Fruit fly (Drosophila melanogaster) whole organism, embryonic: ENCODE results near the gene Spx.

Experiments used
- BEAF-32 ChIP-seq: fragments of 200-800 bp; sonication (Bioruptor generic); optimal IDR thresholded peaks from 3 replicates; lab custom pipeline; 2017; ENCODE audit warnings: missing biosample characterization, missing genetic modification characterization, mild to moderate bottlenecking, moderate library complexity, missing genetic modification reagents
- CG10565 ChIP-seq: fragments of 200-800 bp; sonication (Bioruptor generic); optimal IDR thresholded peaks from 3 replicates; lab custom pipeline; 2016; ENCODE audit warnings: missing biosample characterization, mild to moderate bottlenecking, missing genetic modification characterization
- CG11695 ChIP-seq: fragments of 200-800 bp; sonication (Bioruptor generic); IDR thresholded peaks from 3 replicates; pipeline ENCODE4 v1.3.6; 2022; ENCODE audit warnings: missing biosample characterization, missing genetic modification characterization
- CG12071 ChIP-seq: fragments of 200-800 bp; sonication (Bioruptor generic); optimal IDR thresholded peaks from 3 replicates; lab custom pipeline; 2018; ENCODE audit warnings: missing biosample characterization, mild to moderate bottlenecking, missing genetic modification characterization
- CG13424 ChIP-seq: fragments of 200-800 bp; sonication (Bioruptor generic); optimal IDR thresholded peaks from 2 replicates; lab custom pipeline; 2019; ENCODE audit warnings: missing biosample characterization, mild to moderate bottlenecking, missing genetic modification characterization, moderate library complexity
- CG15011 ChIP-seq: fragments of 200-800 bp; sonication (Bioruptor generic); optimal IDR thresholded peaks from 3 replicates; lab custom pipeline; 2018; ENCODE audit warnings: missing biosample characterization, mild to moderate bottlenecking, missing genetic modification characterization
- CG15269 ChIP-seq: fragments of 200-800 bp; sonication (Bioruptor generic); optimal IDR thresholded peaks from 2 replicates; lab custom pipeline; 2018; ENCODE audit warnings: missing biosample characterization, mild to moderate bottlenecking, missing genetic modification characterization, moderate library complexity
- CG15514 ChIP-seq: fragments of 200-800 bp; sonication (Bioruptor generic); optimal IDR thresholded peaks from 3 replicates; lab custom pipeline; 2017; ENCODE audit warnings: missing biosample characterization, missing genetic modification characterization, mild to moderate bottlenecking, moderate library complexity, missing genetic modification reagents
- CG17385 ChIP-seq: fragments of 200-800 bp; sonication (Bioruptor generic); optimal IDR thresholded peaks from 3 replicates; lab custom pipeline; 2018; ENCODE audit warnings: missing biosample characterization, mild to moderate bottlenecking, missing genetic modification characterization
- CG17612 ChIP-seq: fragments of 200-800 bp; sonication (Bioruptor generic); IDR thresholded peaks from 2 replicates; pipeline ENCODE4 v1.3.6; 2022; ENCODE audit warnings: missing biosample characterization, missing genetic modification characterization
- CG1792 ChIP-seq: fragments of 200-800 bp; sonication (Bioruptor generic); optimal IDR thresholded peaks from 2 replicates; lab custom pipeline; 2016; ENCODE audit warnings: missing biosample characterization, missing genetic modification characterization
- CG6272 ChIP-seq: fragments of 200-800 bp; sonication (Bioruptor generic); IDR thresholded peaks from 2 replicates; pipeline ENCODE4 v1.3.6; 2022; ENCODE audit warnings: missing biosample characterization, missing genetic modification characterization
- CG7839 ChIP-seq: fragments of 200-800 bp; sonication (Bioruptor generic); optimal IDR thresholded peaks from 3 replicates; lab custom pipeline; 2018; ENCODE audit warnings: missing biosample characterization, mild to moderate bottlenecking, missing genetic modification characterization, moderate library complexity
- CG8359 ChIP-seq: fragments of 200-800 bp; sonication (Bioruptor generic); optimal IDR thresholded peaks from 2 replicates; lab custom pipeline; 2017; ENCODE audit warnings: missing biosample characterization, mild to moderate bottlenecking, missing genetic modification characterization, borderline replicate concordance
- CG9797 ChIP-seq: fragments of 200-800 bp; sonication (Bioruptor generic); optimal IDR thresholded peaks from 3 replicates; lab custom pipeline; 2018; ENCODE audit warnings: missing biosample characterization, mild to moderate bottlenecking, missing genetic modification characterization
- Chrac-16 ChIP-seq: fragments of 200-800 bp; sonication (Bioruptor generic); optimal IDR thresholded peaks from 3 replicates; lab custom pipeline; 2016; ENCODE audit warnings: missing biosample characterization, missing genetic modification characterization
- CoRest ChIP-seq: fragments of 200-800 bp; sonication (Bioruptor generic); optimal IDR thresholded peaks from 3 replicates; lab custom pipeline; 2018; ENCODE audit warnings: missing biosample characterization, mild to moderate bottlenecking, missing genetic modification characterization, moderate library complexity
- D19A ChIP-seq: fragments of 200-800 bp; optimal IDR thresholded peaks from 3 replicates; lab custom pipeline; 2019; ENCODE audit warnings: missing biosample characterization, mild to moderate bottlenecking, missing genetic modification characterization, moderate library complexity
- Doc2 ChIP-seq: fragments of 200-800 bp; sonication (Bioruptor generic); IDR thresholded peaks from 2 replicates; pipeline ENCODE4 v1.3.6; 2022; ENCODE audit warnings: missing biosample characterization, missing genetic modification characterization
- Drgx ChIP-seq: fragments of 200-800 bp; sonication (Bioruptor generic); IDR thresholded peaks from 2 replicates; pipeline ENCODE4 v1.3.6; 2022; ENCODE audit warnings: missing biosample characterization, missing genetic modification characterization
- ERR ChIP-seq: fragments of 200-800 bp; sonication (Bioruptor generic); optimal IDR thresholded peaks from 2 replicates; lab custom pipeline; 2016; ENCODE audit warnings: missing biosample characterization, missing genetic modification characterization
- Eip74EF ChIP-seq, 2 experiments: fragments of 200-800 bp in 1 of 2; fragments of >200 bp in 1 of 2; sonication (Bioruptor generic) in 1 of 2; optimal IDR thresholded peaks; 2 replicates each; lab custom pipeline; 2017 to 2019; ENCODE audit warnings: missing biosample characterization in 2 of 2, missing genetic modification characterization in 2 of 2, mild to moderate bottlenecking in 1 of 2, moderate library complexity in 1 of 2
- Fer1 ChIP-seq: fragments of 200-800 bp; sonication (Bioruptor generic); optimal IDR thresholded peaks from 2 replicates; lab custom pipeline; 2017; ENCODE audit warnings: missing biosample characterization, mild to moderate bottlenecking, missing genetic modification characterization
- H2.0 ChIP-seq: fragments of 200-800 bp; sonication (Bioruptor generic); IDR thresholded peaks from 2 replicates; pipeline ENCODE4 v1.3.6; 2022; ENCODE audit warnings: missing biosample characterization, missing genetic modification characterization
- HLH4C ChIP-seq: fragments of 200-800 bp; sonication (Bioruptor generic); IDR thresholded peaks from 3 replicates; pipeline ENCODE4 v1.3.6; 2022; ENCODE audit warnings: missing biosample characterization, missing genetic modification characterization; ENCODE audit not compliant: partially characterized antibody
- HLH54F ChIP-seq: fragments of 200-800 bp; sonication (Bioruptor generic); optimal IDR thresholded peaks from 3 replicates; lab custom pipeline; 2016; ENCODE audit warnings: missing biosample characterization, missing genetic modification characterization
- Hand ChIP-seq: fragments of 200-800 bp; sonication (Bioruptor generic); optimal IDR thresholded peaks from 2 replicates; lab custom pipeline; 2017; ENCODE audit warnings: mild to moderate bottlenecking, missing biosample characterization, missing genetic modification reagents, missing genetic modification characterization
- Hmx ChIP-seq: fragments of 200-800 bp; sonication (Bioruptor generic); optimal IDR thresholded peaks from 2 replicates; lab custom pipeline; 2016; ENCODE audit warnings: missing biosample characterization, missing genetic modification characterization
- Kr ChIP-seq: fragments of 200-800 bp; sonication (Bioruptor generic); optimal IDR thresholded peaks from 2 replicates; lab custom pipeline; 2017; ENCODE audit warnings: missing biosample characterization, mild to moderate bottlenecking, missing genetic modification characterization
- Lim3 ChIP-seq: fragments of 200-800 bp; sonication (Bioruptor generic); IDR thresholded peaks from 2 replicates; pipeline ENCODE4 v1.3.6; 2022; ENCODE audit warnings: missing biosample characterization, missing genetic modification characterization
- Med ChIP-seq: fragments of 200-800 bp; sonication (Bioruptor generic); peaks from one replicate; lab custom pipeline; 2016; ENCODE audit warnings: missing biosample characterization, missing genetic modification characterization, mild to moderate bottlenecking, inconsistent platforms, moderate library complexity
- Tbp ChIP-seq: fragments of >200 bp; optimal IDR thresholded peaks from 2 replicates; lab custom pipeline; 2018; ENCODE audit warnings: missing biosample characterization, missing genetic modification characterization
- ara ChIP-seq: fragments of 200-800 bp; sonication (Bioruptor generic); IDR thresholded peaks from 2 replicates; pipeline ENCODE4 v1.3.6; 2022; ENCODE audit warnings: missing biosample characterization, missing genetic modification characterization
- bowl ChIP-seq: fragments of 200-800 bp; sonication (Bioruptor generic); IDR thresholded peaks from 2 replicates; pipeline ENCODE4 v1.3.6; 2022; ENCODE audit warnings: missing biosample characterization, missing genetic modification characterization
- cad ChIP-seq: fragments of >200 bp; optimal IDR thresholded peaks from 2 replicates; lab custom pipeline; 2017; ENCODE audit warnings: missing biosample characterization, missing genetic modification characterization
- chm ChIP-seq: fragments of 200-800 bp; sonication (Bioruptor generic); IDR thresholded peaks from 2 replicates; pipeline ENCODE4 v1.3.6; 2022; ENCODE audit warnings: missing biosample characterization, missing genetic modification characterization
- dm ChIP-seq: fragments of 200-800 bp; sonication (Bioruptor generic); optimal IDR thresholded peaks from 3 replicates; lab custom pipeline; 2016; ENCODE audit warnings: missing biosample characterization, missing genetic modification characterization
- fd64A ChIP-seq: fragments of 200-800 bp; sonication (Bioruptor generic); optimal IDR thresholded peaks from 3 replicates; lab custom pipeline; 2018; ENCODE audit warnings: missing biosample characterization, mild to moderate bottlenecking, missing genetic modification characterization
- gcm2 ChIP-seq: fragments of 200-800 bp; sonication (Bioruptor generic); optimal IDR thresholded peaks from 2 replicates; lab custom pipeline; 2016; ENCODE audit warnings: missing biosample characterization, missing genetic modification characterization
- her ChIP-seq: fragments of 200-800 bp; sonication (Bioruptor generic); optimal IDR thresholded peaks from 2 replicates; lab custom pipeline; 2016; ENCODE audit warnings: missing biosample characterization, missing genetic modification characterization
- klu ChIP-seq: fragments of 200-800 bp; sonication (Bioruptor generic); IDR thresholded peaks from 2 replicates; pipeline ENCODE4 v1.3.6; 2022; ENCODE audit warnings: missing biosample characterization, missing genetic modification characterization
- maf-S ChIP-seq: fragments of 200-800 bp; sonication (Bioruptor generic); optimal IDR thresholded peaks from 2 replicates; lab custom pipeline; 2016; ENCODE audit warnings: missing biosample characterization, missing genetic modification characterization
- p53 ChIP-seq: fragments of 200-800 bp; sonication (Bioruptor generic); optimal IDR thresholded peaks from 2 replicates; lab custom pipeline; 2016; ENCODE audit warnings: missing biosample characterization, missing genetic modification characterization
- prd ChIP-seq, 3 experiments: fragments of >200 bp in 2 of 3; fragments of 200-800 bp in 1 of 3; sonication (Bioruptor generic) in 1 of 3; optimal IDR thresholded peaks in 2 of 3; IDR thresholded peaks in 1 of 3; 2 replicates in 2 of 3; 3 replicates in 1 of 3; pipeline versions ENCODE4 v1.3.6 to Lab custom; 2017 to 2022; ENCODE audit warnings: missing biosample characterization in 1 of 3, missing genetic modification characterization in 1 of 3
- run ChIP-seq: fragments of 200-800 bp; sonication (Bioruptor generic); optimal IDR thresholded peaks from 3 replicates; lab custom pipeline; 2018; ENCODE audit warnings: missing biosample characterization, mild to moderate bottlenecking, missing genetic modification characterization
- sima ChIP-seq: fragments of 200-800 bp; sonication (Bioruptor generic); optimal IDR thresholded peaks from 2 replicates; lab custom pipeline; 2016; ENCODE audit warnings: missing biosample characterization, missing genetic modification characterization
- tap ChIP-seq: fragments of 200-800 bp; optimal IDR thresholded peaks from 3 replicates; lab custom pipeline; 2019; ENCODE audit warnings: missing biosample characterization, mild to moderate bottlenecking, missing genetic modification characterization, moderate library complexity
- usp ChIP-seq: fragments of >200 bp; optimal IDR thresholded peaks from 2 replicates; lab custom pipeline; 2017; ENCODE audit warnings: missing biosample characterization, missing genetic modification characterization
- wdn ChIP-seq: fragments of 200-800 bp; sonication (Bioruptor generic); IDR thresholded peaks from 2 replicates; pipeline ENCODE4 v1.3.6; 2022; ENCODE audit warnings: missing biosample characterization, missing genetic modification characterization
- zen ChIP-seq: fragments of 200-800 bp; sonication (Bioruptor generic); optimal IDR thresholded peaks from 3 replicates; lab custom pipeline; 2018; ENCODE audit warnings: missing biosample characterization, mild to moderate bottlenecking, missing genetic modification characterization, moderate library complexity

The Spx gene

DNA sequence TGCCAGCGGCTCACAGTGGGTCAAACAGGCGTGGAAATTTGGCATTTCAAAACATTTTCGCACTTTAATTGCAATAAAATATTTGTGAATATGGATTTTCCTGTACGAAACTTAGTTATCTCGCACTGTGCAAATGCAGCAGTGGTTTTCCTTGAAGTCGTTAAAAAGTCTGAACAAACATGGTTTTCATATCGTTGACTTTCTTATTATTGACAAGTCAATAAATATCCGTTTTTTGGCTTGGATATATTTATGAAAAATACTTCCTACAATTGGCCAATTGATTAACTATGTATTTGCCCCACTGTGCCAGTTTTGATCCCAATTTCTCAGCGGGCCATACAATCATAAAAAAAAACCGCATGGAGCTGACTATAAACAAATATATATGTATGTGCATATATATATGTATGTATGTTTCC is 9.8 kb downstream of the Spx start (continued):
- peak; percentile 91 for TF ChIP-seq gcm2
- peak; percentile 95 for TF ChIP-seq Drgx (GFP tag; lab: Robert Waterston, UW)
- peak; percentile 84 for TF ChIP-seq p53
- TF ChIP-seq CG17385 (GFP tag; lab: Kevin White, UChicago), result peak; percentile 94
- TF ChIP-seq ERR (GFP tag; lab: Kevin White, UChicago), result peak; percentile 87
- peak; percentile 87 for TF ChIP-seq Lim3 (GFP tag; lab: Robert Waterston, UW)
- peak; percentile 95 for TF ChIP-seq run (tag; lab: Kevin White, UChicago)
- TF ChIP-seq usp (GFP tag; lab: Kevin White, UChicago), result no peak
- TF ChIP-seq Hand (GFP tag; lab: Kevin White, UChicago), result peak; percentile 78
- TF ChIP-seq CG6272 (GFP tag; lab: Robert Waterston, UW), result peak; percentile 83
- peak; percentile 7 for TF ChIP-seq BEAF-32
- peak; percentile 93 for TF ChIP-seq CG12071 (GFP tag; lab: Kevin White, UChicago)
- TF ChIP-seq Chrac-16 (GFP tag; lab: Kevin White, UChicago), result peak; percentile 94
- TF ChIP-seq CG15514 (GFP tag; lab: Kevin White, UChicago), result peak; percentile 88
- TF ChIP-seq HLH4C (GFP tag; lab: Robert Waterston, UW), result no peak; the same call in 2 of the 3 replicates
- no peak for TF ChIP-seq cad (GFP tag; lab: Kevin White, UChicago)
- peak; percentile 93 for TF ChIP-seq D19A (tag; lab: Kevin White, UChicago)
- no peak for TF ChIP-seq prd (optimal IDR thresholded peaks at IDR 0.05; lab: Kevin White, UChicago)
- peak; percentile 94 for TF ChIP-seq prd (GFP tag; IDR thresholded peaks at IDR 0.05; lab: Robert Waterston, UW)
- TF ChIP-seq H2.0 (GFP tag; lab: Robert Waterston, UW), result peak; percentile 88
- TF ChIP-seq Med (GFP tag; lab: Kevin White, UChicago), result peak; percentile 99
- TF ChIP-seq CG11695, result peak; percentile 97
- peak; percentile 98 for TF ChIP-seq CoRest
- TF ChIP-seq Eip74EF (GFP tag; optimal IDR thresholded peaks at IDR 0.05; lab: Kevin White, UChicago), result peak in 1 of 2 experiments; percentile 97
- TF ChIP-seq CG8359, result peak; percentile 87
- TF ChIP-seq sima (GFP tag; lab: Kevin White, UChicago), result peak; percentile 81
- peak; percentile 87 for TF ChIP-seq dm (GFP tag; lab: Kevin White, UChicago)
- TF ChIP-seq Hmx, result peak; percentile 69
- TF ChIP-seq maf-S, result peak; percentile 94
- TF ChIP-seq CG1792 (GFP tag; lab: Kevin White, UChicago), result peak; percentile 85
- TF ChIP-seq Doc2, result peak; percentile 79
- TF ChIP-seq wdn (GFP tag; lab: Robert Waterston, UW), result peak; percentile 91
- no peak for TF ChIP-seq Kr (GFP tag; lab: Kevin White, UChicago)
- peak; percentile 87 for TF ChIP-seq fd64A
- TF ChIP-seq CG7839, result peak; percentile 97
- peak; percentile 97 for TF ChIP-seq CG13424 (tag; lab: Kevin White, UChicago)
- peak; percentile 91 for TF ChIP-seq her (GFP tag; lab: Kevin White, UChicago)
- TF ChIP-seq HLH54F (GFP tag; lab: Kevin White, UChicago), result peak; percentile 95
- TF ChIP-seq klu, result peak; percentile 84
- peak; percentile 87 for TF ChIP-seq CG10565 (GFP tag; lab: Kevin White, UChicago)
- TF ChIP-seq CG17612 (GFP tag; lab: Robert Waterston, UW), result peak; percentile 87
- no peak for TF ChIP-seq Tbp (GFP tag; lab: Kevin White, UChicago)
- TF ChIP-seq zen (tag; lab: Kevin White, UChicago), result peak; percentile 86
- TF ChIP-seq ara (GFP tag; lab: Robert Waterston, UW), result peak; percentile 92
- TF ChIP-seq CG9797, result peak; percentile 35
- peak; percentile 83 for TF ChIP-seq chm
- peak; percentile 98 for TF ChIP-seq CG15269 (tag; lab: Kevin White, UChicago)
- peak; percentile 89 for TF ChIP-seq bowl (GFP tag; lab: Robert Waterston, UW)
- peak; percentile 93 for TF ChIP-seq tap (tag; lab: Kevin White, UChicago)
- peak; percentile 90 for TF ChIP-seq CG15011 (GFP tag; lab: Kevin White, UChicago)
- TF ChIP-seq Fer1 (GFP tag; lab: Kevin White, UChicago), result peak; percentile 94
